Worm (Caenorhabditis elegans) whole organism, L4 larva: ENCODE results near the gene ZK1127.5.
A peak's percentile ranks its signal among the peaks of the same experiment; 100 is the strongest.

ENCODE experiments used
- D1046.2 ChIP-seq: fragments of 200-800 bp; sonication (Bioruptor generic); IDR thresholded peaks from 2 replicates; pipeline ENCODE4 v1.3.6; 2022; ENCODE audit warnings: missing genetic modification characterization, missing compliant biosample characterization
- F10B5.3 ChIP-seq: sonication (generic microtip); optimal IDR thresholded peaks from 2 replicates; lab custom pipeline; 2016; ENCODE audit warnings: mild to moderate bottlenecking, missing genetic modification characterization, missing compliant biosample characterization
- F26F4.8 ChIP-seq: fragments of 200-800 bp; sonication (Bioruptor generic); conservative IDR thresholded peaks from 2 replicates; pipeline ENCODE4 v1.3.6; 2022; ENCODE audit warnings: missing genetic modification characterization, missing compliant biosample characterization
- F44E2.7 ChIP-seq: fragments of 200-800 bp; sonication (Bioruptor generic); IDR thresholded peaks from 2 replicates; pipeline ENCODE4 v2.1.2; 2022; ENCODE audit warnings: missing genetic modification characterization, missing compliant biosample characterization
- F49E8.2 ChIP-seq: sonication (generic microtip); optimal IDR thresholded peaks from 2 replicates; lab custom pipeline; 2016; ENCODE audit warnings: missing compliant biosample characterization, mild to moderate bottlenecking, missing genetic modification characterization, borderline replicate concordance
- T26A8.4 ChIP-seq: fragments of 200-800 bp; sonication (Bioruptor generic); IDR thresholded peaks from 2 replicates; pipeline ENCODE4 v1.3.6; 2022; ENCODE audit warnings: missing genetic modification characterization, missing compliant biosample characterization
- Y105C5A.15 ChIP-seq: fragments of 200-800 bp; sonication (Bioruptor generic); IDR thresholded peaks from 2 replicates; pipeline ENCODE4 v1.3.6; 2022; ENCODE audit warnings: missing genetic modification characterization, missing compliant biosample characterization
- Y5F2A.4 ChIP-seq: fragments of 200-800 bp; sonication (Bioruptor generic); optimal IDR thresholded peaks from 2 replicates; lab custom pipeline; 2018; ENCODE audit warnings: mild to moderate bottlenecking, missing genetic modification characterization, missing compliant biosample characterization
- ceh-20 ChIP-seq: fragments of 200-800 bp; sonication (Bioruptor generic); IDR thresholded peaks from 2 replicates; pipeline ENCODE4 v1.3.6; 2022; ENCODE audit warnings: missing genetic modification reagents, missing genetic modification characterization, missing compliant biosample characterization
- ceh-32 ChIP-seq: sonication (generic microtip); optimal IDR thresholded peaks from 2 replicates; lab custom pipeline; 2016; ENCODE audit warnings: mild to moderate bottlenecking, missing genetic modification characterization, missing compliant biosample characterization; ENCODE audit not compliant: poor library complexity
- ceh-62 ChIP-seq: sonication (generic microtip); optimal IDR thresholded peaks from 2 replicates; lab custom pipeline; 2017; ENCODE audit warnings: missing biosample characterization, missing genetic modification characterization
- ces-1 ChIP-seq: fragments of 150-350 bp; sonication (generic microtip); optimal IDR thresholded peaks from 4 replicates; lab custom pipeline; 2014; ENCODE audit warnings: missing biosample characterization, missing genetic modification reagents, missing genetic modification characterization
- cey-2 ChIP-seq: sonication (generic microtip); optimal IDR thresholded peaks from 3 replicates; lab custom pipeline; 2017; ENCODE audit warnings: missing genetic modification characterization, mild to moderate bottlenecking, missing compliant biosample characterization, antibody characterized with exemption, borderline replicate concordance; ENCODE audit not compliant: insufficient read depth
- daf-12 ChIP-seq: fragments of 150-350 bp; optimal IDR thresholded peaks from 2 replicates; lab custom pipeline; 2014; ENCODE audit warnings: missing biosample characterization, missing genetic modification reagents, missing genetic modification characterization
- dpl-1 ChIP-seq: fragments of 150-350 bp; optimal IDR thresholded peaks from 2 replicates; lab custom pipeline; 2014; ENCODE audit warnings: missing biosample characterization, missing genetic modification reagents, missing genetic modification characterization
- gei-8 ChIP-seq: fragments of 200-800 bp; sonication (Bioruptor generic); optimal IDR thresholded peaks from 2 replicates; lab custom pipeline; 2018; ENCODE audit warnings: mild to moderate bottlenecking, missing genetic modification characterization, missing compliant biosample characterization
- hif-1 ChIP-seq, 2 experiments: sonication (generic microtip); optimal IDR thresholded peaks; 2 replicates each; lab custom pipeline; 2016 to 2017; ENCODE audit warnings: missing compliant biosample characterization in 2 of 2, missing genetic modification characterization in 2 of 2, missing genetic modification reagents in 2 of 2, missing genotype in 2 of 2, mild to moderate bottlenecking in 1 of 2
- hlh-11 ChIP-seq: fragments of 200-800 bp; sonication (Bioruptor generic); optimal IDR thresholded peaks from 2 replicates; lab custom pipeline; 2018; ENCODE audit warnings: mild to moderate bottlenecking, missing genetic modification characterization, missing compliant biosample characterization
- hlh-30 ChIP-seq: sonication (generic microtip); optimal IDR thresholded peaks from 2 replicates; lab custom pipeline; 2017; ENCODE audit warnings: antibody characterized with exemption, mild to moderate bottlenecking, missing genetic modification characterization, missing compliant biosample characterization; ENCODE audit not compliant: insufficient read depth
- jun-1 ChIP-seq: fragments of 150-350 bp; optimal IDR thresholded peaks from 2 replicates; lab custom pipeline; 2014; ENCODE audit warnings: missing biosample characterization, missing genetic modification reagents, missing genetic modification characterization
- lin-1 ChIP-seq: fragments of 200-800 bp; sonication (Bioruptor generic); IDR thresholded peaks from 2 replicates; pipeline ENCODE4 v1.3.6; 2022; ENCODE audit warnings: missing genetic modification reagents, missing genetic modification characterization, missing compliant biosample characterization
- lin-15B ChIP-seq: fragments of 150-350 bp; sonication (generic microtip); optimal IDR thresholded peaks from 3 replicates; lab custom pipeline; 2014; ENCODE audit warnings: missing biosample characterization, missing genetic modification characterization
- lin-38 ChIP-seq: fragments of 200-800 bp; sonication (Bioruptor generic); IDR thresholded peaks from 2 replicates; pipeline ENCODE4 v1.3.6; 2022; ENCODE audit warnings: missing genetic modification reagents, missing genetic modification characterization, missing compliant biosample characterization
- lir-3 ChIP-seq: sonication (generic microtip); optimal IDR thresholded peaks from 2 replicates; lab custom pipeline; 2016; ENCODE audit warnings: mild to moderate bottlenecking, missing genetic modification characterization, missing compliant biosample characterization
- mdl-1 ChIP-seq, 2 experiments: fragments of 150-350 bp in 1 of 2; sonication (generic microtip) in 1 of 2; optimal IDR thresholded peaks; 2 replicates each; lab custom pipeline; 2014 to 2017; ENCODE audit warnings: missing biosample characterization in 2 of 2, missing genetic modification characterization in 2 of 2
- mdt-29 ChIP-seq: fragments of 200-800 bp; sonication (Bioruptor generic); IDR thresholded peaks from 2 replicates; pipeline ENCODE4 v1.3.6; 2022; ENCODE audit warnings: missing genetic modification reagents, missing genetic modification characterization, missing compliant biosample characterization
- mep-1 ChIP-seq: fragments of 150-350 bp; sonication (generic microtip); optimal IDR thresholded peaks from 3 replicates; lab custom pipeline; 2014; ENCODE audit warnings: missing biosample characterization, missing genetic modification characterization
- mes-2 ChIP-seq: sonication (generic microtip); optimal IDR thresholded peaks from 2 replicates; lab custom pipeline; 2016; ENCODE audit warnings: missing genotype, mild to moderate bottlenecking, missing genetic modification characterization, missing compliant biosample characterization; ENCODE audit not compliant: poor library complexity, severe bottlenecking
- mxl-3 ChIP-seq: fragments of 200-800 bp; sonication (Bioruptor generic); optimal IDR thresholded peaks from 2 replicates; lab custom pipeline; 2018; ENCODE audit warnings: mild to moderate bottlenecking, missing genetic modification characterization, missing compliant biosample characterization
- nhr-10 ChIP-seq: fragments of 150-350 bp; optimal IDR thresholded peaks from 2 replicates; lab custom pipeline; 2014; ENCODE audit warnings: missing biosample characterization, missing genetic modification characterization
- nhr-111 ChIP-seq: fragments of 200-800 bp; sonication (Bioruptor generic); optimal IDR thresholded peaks from 2 replicates; lab custom pipeline; 2018; ENCODE audit warnings: mild to moderate bottlenecking, missing genetic modification characterization, missing compliant biosample characterization
- nhr-41 ChIP-seq: fragments of 200-800 bp; sonication (Bioruptor generic); IDR thresholded peaks from 2 replicates; pipeline ENCODE4 v1.3.6; 2022; ENCODE audit warnings: missing genetic modification reagents, missing genetic modification characterization, missing compliant biosample characterization
- nhr-42 ChIP-seq: fragments of 200-800 bp; sonication (Bioruptor generic); IDR thresholded peaks from 2 replicates; pipeline ENCODE4 v1.3.6; 2022; ENCODE audit warnings: missing genetic modification characterization, missing compliant biosample characterization
- nhr-48 ChIP-seq: sonication (generic microtip); optimal IDR thresholded peaks from 2 replicates; lab custom pipeline; 2016; ENCODE audit warnings: mild to moderate bottlenecking, missing genetic modification characterization, missing compliant biosample characterization
- nhr-6 ChIP-seq: fragments of 150-350 bp; optimal IDR thresholded peaks from 2 replicates; lab custom pipeline; 2014; ENCODE audit warnings: missing biosample characterization, missing genetic modification characterization
- php-3 ChIP-seq: fragments of 200-800 bp; sonication (Bioruptor generic); IDR thresholded peaks from 2 replicates; pipeline ENCODE4 v1.3.6; 2022; ENCODE audit warnings: missing genetic modification reagents, missing genetic modification characterization, missing compliant biosample characterization
- pqm-1 ChIP-seq: sonication (generic microtip); optimal IDR thresholded peaks from 2 replicates; lab custom pipeline; 2017; ENCODE audit warnings: missing biosample characterization, missing genetic modification characterization
- rbr-2 ChIP-seq: sonication (generic microtip); optimal IDR thresholded peaks from 2 replicates; lab custom pipeline; 2016; ENCODE audit warnings: missing genotype, missing genetic modification characterization, missing compliant biosample characterization
- saeg-2 ChIP-seq: fragments of 200-800 bp; sonication (Bioruptor generic); IDR thresholded peaks from 2 replicates; pipeline ENCODE4 v1.3.6; 2022; ENCODE audit warnings: missing genetic modification reagents, missing genetic modification characterization, missing compliant biosample characterization
- sdz-12 ChIP-seq: fragments of 200-800 bp; sonication (Bioruptor generic); optimal IDR thresholded peaks from 2 replicates; lab custom pipeline; 2018; ENCODE audit warnings: mild to moderate bottlenecking, missing genetic modification characterization, missing compliant biosample characterization
- skn-1 ChIP-seq: fragments of 150-350 bp; optimal IDR thresholded peaks from 2 replicates; lab custom pipeline; 2014; ENCODE audit warnings: missing biosample characterization, missing genetic modification characterization
- snpc-1.2 ChIP-seq: fragments of 200-800 bp; sonication (Bioruptor generic); IDR thresholded peaks from 2 replicates; pipeline ENCODE4 v1.3.6; 2022; ENCODE audit warnings: missing genetic modification reagents, missing genetic modification characterization, missing compliant biosample characterization
- tra-1 ChIP-seq: fragments of 200-800 bp; sonication (Bioruptor generic); IDR thresholded peaks from 2 replicates; pipeline ENCODE4 v1.3.6; 2022; ENCODE audit warnings: missing genetic modification reagents, missing genetic modification characterization, missing compliant biosample characterization
- unc-130 ChIP-seq: sonication (generic microtip); optimal IDR thresholded peaks from 2 replicates; lab custom pipeline; 2016; ENCODE audit warnings: missing genetic modification reagents, missing genetic modification characterization, missing compliant biosample characterization
- unc-62 ChIP-seq, 3 experiments: fragments of 150-350 bp in 1 of 3; sonication (generic microtip); optimal IDR thresholded peaks in 2 of 3; peaks in 1 of 3; 1 replicate in 1 of 3; 2 replicates in 2 of 3; lab custom pipeline; 2014 to 2017; ENCODE audit warnings: missing biosample characterization in 3 of 3, missing genetic modification characterization in 3 of 3, missing genetic modification reagents in 3 of 3, missing genotype in 1 of 3
- zip-11 ChIP-seq: fragments of 200-800 bp; sonication (Bioruptor generic); IDR thresholded peaks from 2 replicates; pipeline ENCODE4 v1.3.6; 2022; ENCODE audit warnings: missing genetic modification characterization, missing compliant biosample characterization
- zip-2 ChIP-seq: fragments of 150-350 bp; optimal IDR thresholded peaks from 2 replicates; lab custom pipeline; 2014; ENCODE audit warnings: missing biosample characterization, missing genetic modification characterization
- ztf-7 ChIP-seq: fragments of 150-350 bp; optimal IDR thresholded peaks from 2 replicates; lab custom pipeline; 2014; ENCODE audit warnings: missing biosample characterization, missing genetic modification characterization

Gene ZK1127.5

DNA sequence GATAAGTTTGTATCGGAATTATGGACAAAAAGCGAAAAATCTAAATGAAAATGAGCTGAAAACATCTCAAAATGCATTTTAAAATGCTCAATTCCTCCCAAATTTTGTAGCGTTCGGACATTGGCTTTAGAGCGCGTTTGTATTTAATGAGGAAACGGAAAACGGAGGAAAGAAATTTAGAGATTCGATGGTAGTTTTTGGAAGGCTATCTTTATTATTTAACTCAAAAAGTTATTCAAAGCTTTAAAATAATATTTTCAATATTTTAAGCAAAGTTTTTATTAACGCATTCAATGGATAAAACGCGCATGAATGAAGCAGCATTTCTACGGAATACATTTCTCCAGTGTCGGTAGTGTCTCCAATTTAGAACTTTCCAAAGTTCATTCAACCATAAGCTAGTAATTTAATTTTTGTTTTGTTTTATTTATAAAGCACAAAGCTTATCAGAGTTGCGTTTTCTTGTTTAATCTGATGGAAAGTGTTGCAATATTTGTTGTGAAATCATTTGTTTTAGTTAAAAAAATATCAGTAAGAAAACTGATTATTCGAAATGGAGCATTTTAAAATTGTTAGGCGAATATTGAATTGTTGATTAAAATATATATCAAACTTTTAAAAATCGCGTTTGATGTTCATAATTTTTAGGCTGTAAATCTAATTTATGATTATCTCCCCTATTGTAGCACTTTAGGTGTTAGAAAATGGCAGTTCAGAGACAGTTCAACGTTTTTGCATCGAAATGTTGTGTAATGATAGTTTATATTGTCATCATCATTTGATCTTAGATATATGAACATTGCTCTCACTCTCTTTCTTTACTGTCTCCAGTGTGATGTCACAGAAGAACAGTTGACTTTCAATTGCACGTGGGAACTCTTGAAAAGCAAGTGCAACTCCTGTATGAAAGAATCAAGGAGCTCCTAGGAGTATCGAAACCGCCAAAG is 22.4 kb downstream of the ZK1127.5 start (continued):
- no peak for TF ChIP-seq ceh-32 (tag; lab: Kevin White, UChicago)
- no peak for TF ChIP-seq lin-15B (tag; lab: Kevin White, UChicago)
- TF ChIP-seq gei-8 (GFP tag; lab: Kevin White, UChicago) = no peak
- peak; percentile 89 for TF ChIP-seq lin-38 (GFP tag; lab: Robert Waterston, UW)
- TF ChIP-seq mdt-29 (GFP tag; lab: Robert Waterston, UW) = peak; percentile 53; the same call in 1 of the 2 replicates
- no peak for TF ChIP-seq snpc-1.2 (GFP tag; lab: Robert Waterston, UW)
- TF ChIP-seq cey-2 (tag; lab: Kevin White, UChicago) = no peak
- peak; percentile 69; the same call in 1 of the 2 replicates for TF ChIP-seq tra-1 (GFP tag; lab: Robert Waterston, UW)
- no peak for TF ChIP-seq F44E2.7 (GFP tag; lab: Robert Waterston, UW)
- TF ChIP-seq D1046.2 (GFP tag; lab: Robert Waterston, UW) = no peak
- TF ChIP-seq nhr-48 (tag; lab: Kevin White, UChicago) = peak; percentile 32
- peak; percentile 56 for TF ChIP-seq rbr-2
- no peak for TF ChIP-seq Y105C5A.15 (GFP tag; lab: Robert Waterston, UW)
- no peak for TF ChIP-seq daf-12 (tag; lab: Kevin White, UChicago)
- TF ChIP-seq ceh-20 (GFP tag; lab: Robert Waterston, UW) = peak; percentile 53; the same call in 1 of the 2 replicates
- no peak for TF ChIP-seq ces-1 (GFP tag; lab: Kevin White, UChicago)
- no peak for TF ChIP-seq zip-2 (tag; lab: Kevin White, UChicago)
- peak; percentile 73 for TF ChIP-seq hlh-30 (tag; lab: Kevin White, UChicago)
- TF ChIP-seq nhr-41 (GFP tag; lab: Robert Waterston, UW) = no peak
- no peak for TF ChIP-seq nhr-111 (GFP tag; lab: Kevin White, UChicago)
- TF ChIP-seq nhr-10 (tag; lab: Kevin White, UChicago) = peak; percentile 75
- TF ChIP-seq pqm-1 (tag; lab: Kevin White, UChicago) = no peak
- peak in 1 of 2 experiments; percentile 47 for TF ChIP-seq mdl-1 (tag; optimal IDR thresholded peaks at IDR 0.05; lab: Kevin White, UChicago)
- TF ChIP-seq sdz-12 = no peak
- no peak for TF ChIP-seq F49E8.2 (tag; lab: Kevin White, UChicago)
- peak; percentile 77 for TF ChIP-seq mes-2 (tag; lab: Kevin White, UChicago)
- no peak for TF ChIP-seq lir-3
- TF ChIP-seq nhr-42 (GFP tag; lab: Robert Waterston, UW) = no peak
- peak; percentile 43 for TF ChIP-seq mxl-3 (GFP tag; lab: Kevin White, UChicago)
- TF ChIP-seq F26F4.8 (GFP tag; lab: Robert Waterston, UW) = no peak
- no peak for TF ChIP-seq nhr-6 (tag; lab: Kevin White, UChicago)
- TF ChIP-seq hlh-11 = peak; percentile 78
- peak; percentile 59 for TF ChIP-seq dpl-1
- no peak for TF ChIP-seq ztf-7
- peak; percentile 84 for TF ChIP-seq php-3 (GFP tag; lab: Robert Waterston, UW)
- no peak for TF ChIP-seq Y5F2A.4 (GFP tag; lab: Kevin White, UChicago)
- no peak for TF ChIP-seq F10B5.3
- TF ChIP-seq skn-1 = no peak
- TF ChIP-seq T26A8.4 = no peak
- no peak for TF ChIP-seq unc-62 (GFP tag; optimal IDR thresholded peaks at IDR 0.05 in 1 of 2; lab: Kevin White, UChicago)
- TF ChIP-seq unc-62 (tag; optimal IDR thresholded peaks at IDR 0.05; lab: Kevin White, UChicago) = no peak
- peak in 1 of 2 experiments; percentile 72 for TF ChIP-seq hif-1 (tag; optimal IDR thresholded peaks at IDR 0.05; lab: Kevin White, UChicago)
- no peak for TF ChIP-seq jun-1 (tag; lab: Kevin White, UChicago)
- TF ChIP-seq saeg-2 = no peak
- TF ChIP-seq lin-1 (GFP tag; lab: Robert Waterston, UW) = peak; percentile 68; the same call in 1 of the 2 replicates
- no peak for TF ChIP-seq ceh-62 (tag; lab: Kevin White, UChicago)
- TF ChIP-seq zip-11 (GFP tag; lab: Robert Waterston, UW) = no peak
- TF ChIP-seq mep-1 (tag; lab: Kevin White, UChicago) = peak; percentile 57
- peak; percentile 11 for TF ChIP-seq unc-130 (GFP tag; lab: Kevin White, UChicago)
